Worm (Caenorhabditis elegans): ENCODE results near the gene ZK105.5.
A peak's percentile ranks its signal among the peaks of the same experiment; 100 is the strongest.

The ZK105.5 gene

DNA sequence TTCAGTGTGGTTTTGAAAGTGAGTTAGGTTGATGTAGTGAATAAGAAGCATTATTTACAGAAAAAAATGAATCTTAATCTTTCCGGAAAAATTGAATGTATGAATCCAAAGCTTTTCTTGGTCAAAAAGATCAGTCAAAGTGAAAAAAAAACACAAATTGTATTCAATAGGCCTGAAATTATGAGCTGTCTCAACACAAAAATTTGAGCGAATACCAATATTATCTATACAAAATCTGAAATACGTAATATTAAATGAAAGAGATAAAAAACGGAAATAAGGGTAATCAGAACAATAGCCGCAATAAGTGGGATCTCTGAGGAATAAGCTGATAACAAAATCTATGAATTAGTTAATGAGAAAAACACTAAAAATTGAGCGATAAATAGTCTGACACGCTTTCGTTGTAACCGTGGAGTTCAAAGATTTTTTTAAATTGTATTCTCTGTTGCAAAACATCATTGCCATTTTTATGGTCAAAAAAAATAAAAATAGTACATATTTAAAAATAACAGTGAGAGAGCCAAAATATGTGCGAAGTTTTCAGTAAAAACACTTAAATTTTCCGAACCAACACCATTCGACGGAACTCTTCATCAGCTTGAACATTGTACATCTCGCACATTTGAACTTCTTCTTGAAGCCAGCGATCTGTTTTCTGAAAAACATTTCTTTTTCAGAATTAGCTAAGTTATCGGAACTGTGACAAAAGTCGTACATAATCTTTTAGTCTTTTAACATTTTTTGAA lies 33.4 kb downstream of the ZK105.5 start, which contains the start of gene sre-11:
sre-11 (minus strand) TSS at position 51 of the 749 bp plus-strand sequence.
- TF ChIP-seq tbx-2 (tag; optimal IDR thresholded peaks at IDR 0.05) (no peak), unc-62 (GFP tag; optimal IDR thresholded peaks at IDR 0.05) (no peak), nhr-12 (tag; optimal IDR thresholded peaks at IDR 0.05) (no peak), nhr-84 (tag; optimal IDR thresholded peaks at IDR 0.05) (no peak), sptf-1 (tag; optimal IDR thresholded peaks at IDR 0.05) (no peak), fos-1 (tag; optimal IDR thresholded peaks at IDR 0.05) (no peak), efl-1 (optimal IDR thresholded peaks at IDR 0.05) (no peak), efl-1 (GFP tag; optimal IDR thresholded peaks at IDR 0.05 in 1 of 2) (peak in 1 of 2 experiments; percentile 84)

DNA sequence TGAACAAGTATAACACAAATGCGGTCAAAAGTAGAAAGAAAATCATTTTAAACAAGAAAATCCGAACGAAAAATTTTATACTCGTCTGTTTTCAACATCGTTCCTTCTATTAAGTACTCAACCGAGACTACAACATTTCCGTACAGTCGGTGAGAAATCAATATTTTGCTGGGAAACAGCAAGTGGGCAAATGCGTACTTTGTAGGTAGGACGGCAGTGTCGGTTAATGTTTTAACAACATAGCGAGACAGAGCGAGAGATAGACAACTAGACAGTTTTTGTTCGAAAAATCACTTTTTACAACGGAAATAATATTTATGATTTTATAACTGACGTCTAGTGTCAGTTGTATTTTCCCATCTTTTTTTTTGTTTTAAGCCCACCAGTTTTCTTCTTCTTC lies 36.1 kb downstream of the ZK105.5 start, which contains the start of gene cyp-33A1:
cyp-33A1 (minus strand) TSS at position 72 of the 400 bp plus-strand sequence.
- TF ChIP-seq pax-3 (tag; optimal IDR thresholded peaks at IDR 0.05), result no peak
- no peak for TF ChIP-seq tlp-1 (tag; optimal IDR thresholded peaks at IDR 0.05)
- TF ChIP-seq nhr-12 (tag; optimal IDR thresholded peaks at IDR 0.05), result no peak
- no peak for TF ChIP-seq hlh-17 (GFP tag; optimal IDR thresholded peaks at IDR 0.05; ENCODE audit: borderline replicate concordance)
- TF ChIP-seq elt-3 (tag; optimal IDR thresholded peaks at IDR 0.05), result peak in 1 of 6 experiments; percentile 64
- no peak for TF ChIP-seq nhr-28 (tag; optimal IDR thresholded peaks at IDR 0.05)
- no peak for TF ChIP-seq mef-2 (tag; optimal IDR thresholded peaks at IDR 0.05)
- no peak for TF ChIP-seq rnt-1 (tag; optimal IDR thresholded peaks at IDR 0.05)
- TF ChIP-seq aha-1 (tag; optimal IDR thresholded peaks at IDR 0.05), result no peak
- no peak for TF ChIP-seq aly-2 (tag; optimal IDR thresholded peaks at IDR 0.05)
- no peak for TF ChIP-seq skn-1 (tag; optimal IDR thresholded peaks at IDR 0.05)
- TF ChIP-seq jun-1 (tag; optimal IDR thresholded peaks at IDR 0.05), result no peak
- no peak for TF ChIP-seq unc-30 (tag; optimal IDR thresholded peaks at IDR 0.05)
- no peak for TF ChIP-seq unc-86 (tag; optimal IDR thresholded peaks at IDR 0.05)
- no peak for TF ChIP-seq lin-35 (GFP tag; optimal IDR thresholded peaks at IDR 0.05)
- no peak for TF ChIP-seq ama-1 (optimal IDR thresholded peaks at IDR 0.05)
- TF ChIP-seq ztf-4 (tag; optimal IDR thresholded peaks at IDR 0.05), result no peak
- no peak for TF ChIP-seq nhr-11 (tag; optimal IDR thresholded peaks at IDR 0.05)
- peak; percentile 75 for TF ChIP-seq nhr-20 (tag; optimal IDR thresholded peaks at IDR 0.05)
- TF ChIP-seq snpc-4 (tag; optimal IDR thresholded peaks at IDR 0.05), result no peak
- TF ChIP-seq nhr-237 (tag; optimal IDR thresholded peaks at IDR 0.05), result no peak
- no peak for TF ChIP-seq egl-13 (tag; optimal IDR thresholded peaks at IDR 0.05)
- TF ChIP-seq snu-23 (GFP tag; optimal IDR thresholded peaks at IDR 0.05), result no peak
- TF ChIP-seq dpl-1 (GFP tag; optimal IDR thresholded peaks at IDR 0.05), result no peak
- TF ChIP-seq xbp-1 (tag; optimal IDR thresholded peaks at IDR 0.05), result no peak
- TF ChIP-seq nhr-19 (GFP tag; conservative IDR thresholded peaks at IDR 0.05), result peak; percentile 16; the same call in 1 of the 2 replicates
- TF ChIP-seq grh-1 (GFP tag; IDR thresholded peaks at IDR 0.05), result no peak
- TF ChIP-seq nhr-90 (tag; optimal IDR thresholded peaks at IDR 0.05; ENCODE audit: poor library complexity), result peak; percentile 20
- no peak for TF ChIP-seq egl-27 (tag; optimal IDR thresholded peaks at IDR 0.05)
- no peak for TF ChIP-seq ceh-63 (GFP tag; optimal IDR thresholded peaks at IDR 0.05)
- TF ChIP-seq efl-3 (GFP tag; optimal IDR thresholded peaks at IDR 0.05), result no peak
- no peak for TF ChIP-seq alr-1 (tag; optimal IDR thresholded peaks at IDR 0.05; ENCODE audit: borderline replicate concordance)
- no peak for TF ChIP-seq hpl-2 (GFP tag; optimal IDR thresholded peaks at IDR 0.05)
- no peak for TF ChIP-seq sup-37 (GFP tag; optimal IDR thresholded peaks at IDR 0.05)
- TF ChIP-seq fos-1 (tag; optimal IDR thresholded peaks at IDR 0.05), result no peak
- TF ChIP-seq C04F5.9 (tag; optimal IDR thresholded peaks at IDR 0.05), result no peak
- TF ChIP-seq ceh-90 (tag; optimal IDR thresholded peaks at IDR 0.05), result no peak
- TF ChIP-seq blmp-1 (tag; optimal IDR thresholded peaks at IDR 0.05), result peak; percentile 50
- no peak for TF ChIP-seq lin-14 (GFP tag; optimal IDR thresholded peaks at IDR 0.05)
- peak in 1 of 2 experiments; percentile 16 for TF ChIP-seq mdl-1 (tag; optimal IDR thresholded peaks at IDR 0.05)
- no peak for TF ChIP-seq ceh-88 (GFP tag; IDR thresholded peaks at IDR 0.05)
- TF ChIP-seq elt-2 (tag; optimal IDR thresholded peaks at IDR 0.05), result peak; percentile 8
- no peak for TF ChIP-seq mab-9 (GFP tag; IDR thresholded peaks at IDR 0.05)
- TF ChIP-seq nhr-77 (tag; optimal IDR thresholded peaks at IDR 0.05), result no peak
- TF ChIP-seq sox-4 (tag; optimal IDR thresholded peaks at IDR 0.05), result no peak
